Worm (Caenorhabditis elegans): Measurements from ENCODE around the gene F41C3.11.

DNA sequence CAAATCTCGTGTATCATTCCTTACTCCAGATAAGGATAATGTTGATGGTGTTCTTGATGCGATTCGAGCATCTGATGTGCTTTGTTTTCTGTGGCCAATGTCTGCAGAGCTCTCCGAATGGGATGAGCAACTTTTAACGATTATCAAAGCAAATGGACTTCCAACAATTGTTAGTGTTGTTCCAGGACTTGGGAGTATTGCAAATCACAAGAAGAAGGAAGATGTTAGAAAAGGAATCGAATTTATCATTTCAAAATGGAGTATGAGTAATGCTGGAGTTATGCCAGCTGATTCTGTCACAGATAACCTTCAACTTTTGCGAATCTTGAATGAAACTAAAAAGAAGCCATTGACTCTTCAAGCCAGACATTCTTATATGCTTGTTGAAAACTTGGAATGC lies 22.9 kb downstream of the F41C3.11 start:
- TF ChIP-seq fkh-10 (GFP tag; optimal IDR thresholded peaks at IDR 0.05) (no peak), dve-1 (tag; optimal IDR thresholded peaks at IDR 0.05) (no peak), ceh-24 (tag; optimal IDR thresholded peaks at IDR 0.05) (no peak), ceh-2 (tag; optimal IDR thresholded peaks at IDR 0.05) (no peak), hlh-30 (tag; optimal IDR thresholded peaks at IDR 0.05; ENCODE audit: insufficient read depth) (no peak), pha-4 (tag; optimal IDR thresholded peaks at IDR 0.05) (no peak), nhr-11 (tag; optimal IDR thresholded peaks at IDR 0.05) (no peak)
